Worm (Caenorhabditis elegans): ENCODE data around the gene C13A2.3.

ce11 chrV:7279090-7279489 lies 3.0 kb upstream of the C13A2.3 start, which contains the start of gene C13A2.4:
- TF ChIP-seq tab-1 (GFP tag; IDR thresholded peaks at IDR 0.05), result no peak
- TF ChIP-seq med-1 (GFP tag; optimal IDR thresholded peaks at IDR 0.05; ENCODE audit: insufficient read depth), result no peak
- no peak for TF ChIP-seq flt-1 (GFP tag; IDR thresholded peaks at IDR 0.05)
- no peak for TF ChIP-seq ref-1 (GFP tag; conservative IDR thresholded peaks at IDR 0.05)

Data from whole organism, midembryonic.